Worm (Caenorhabditis elegans): Measurements from ENCODE around the gene mrps-24.
A peak's percentile ranks its signal among the peaks of the same experiment; 100 is the strongest.

mrps-24 gene

DNA sequence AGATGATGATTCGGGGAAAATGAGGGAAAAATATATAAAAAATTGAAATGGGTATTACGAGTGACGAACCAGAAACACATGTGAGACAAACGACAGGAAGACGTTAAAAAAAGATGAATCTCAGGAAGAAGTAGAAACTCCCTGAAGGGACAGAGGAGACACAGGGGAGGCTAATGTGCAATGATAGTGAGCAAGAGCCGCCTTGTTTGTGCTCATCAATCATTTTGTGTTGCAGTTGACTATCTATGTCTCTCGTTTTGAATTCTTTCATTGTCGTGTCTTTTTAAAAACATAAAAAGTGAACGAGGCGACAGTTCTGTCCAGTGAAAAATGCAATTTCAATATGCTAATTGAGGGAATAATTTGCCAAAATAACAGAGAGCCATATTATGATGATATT lies 15.1 kb downstream of the mrps-24 start:
- TF ChIP-seq mes-2 (tag; optimal IDR thresholded peaks at IDR 0.05; ENCODE audit: poor library complexity, severe bottlenecking), result no peak
- TF ChIP-seq Y5F2A.4 (GFP tag; optimal IDR thresholded peaks at IDR 0.05), result no peak
- peak; percentile 69 for TF ChIP-seq aha-1 (tag)
- TF ChIP-seq nhr-25 (tag; optimal IDR thresholded peaks at IDR 0.05; ENCODE audit: borderline replicate concordance, insufficient read depth), result no peak
- no peak for TF ChIP-seq lim-7 (GFP tag; IDR thresholded peaks at IDR 0.05)
- no peak for TF ChIP-seq zip-2 (tag; optimal IDR thresholded peaks at IDR 0.05)
- no peak for TF ChIP-seq skn-1 (tag; optimal IDR thresholded peaks at IDR 0.05)
- no peak for TF ChIP-seq dpl-1 (GFP tag; optimal IDR thresholded peaks at IDR 0.05)
- TF ChIP-seq F37D6.2 (tag; optimal IDR thresholded peaks at IDR 0.05), result no peak
- no peak for TF ChIP-seq ceh-20 (GFP tag; IDR thresholded peaks at IDR 0.05)
- no peak for TF ChIP-seq nhr-41 (GFP tag; IDR thresholded peaks at IDR 0.05)
- TF ChIP-seq unc-62 (GFP tag; optimal IDR thresholded peaks at IDR 0.05 in 1 of 2), result peak in 1 of 2 experiments; percentile 14
- no peak for TF ChIP-seq unc-62 (tag; optimal IDR thresholded peaks at IDR 0.05)

DNA sequence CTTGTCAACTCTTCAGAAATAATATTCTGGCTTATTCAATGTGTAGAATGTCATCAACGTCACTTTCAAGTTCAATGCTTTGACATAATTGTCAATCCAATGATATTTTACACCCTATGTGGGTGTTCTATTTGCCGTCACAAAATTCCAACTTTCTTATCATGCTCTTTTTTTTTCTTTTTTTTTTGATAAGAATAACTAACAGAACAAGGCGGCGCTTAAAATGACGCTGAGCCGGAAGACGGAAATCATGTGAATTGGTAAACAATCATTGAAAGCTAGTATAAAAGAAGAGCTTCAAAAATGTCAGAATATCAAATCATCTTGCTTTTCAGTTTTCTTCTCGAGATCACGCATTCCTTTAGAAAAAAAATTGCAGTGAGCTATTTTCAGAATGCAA lies 16.5 kb downstream of the mrps-24 start, which contains the start of gene C50F7.5:
Gene C50F7.5, plus strand, starts transcription at position 395 of the 400 bp plus-strand sequence.
- no peak for TF ChIP-seq zip-11 (GFP tag; IDR thresholded peaks at IDR 0.05)
- TF ChIP-seq ceh-82 (tag; optimal IDR thresholded peaks at IDR 0.05), result no peak
- TF ChIP-seq mdl-1 (tag; optimal IDR thresholded peaks at IDR 0.05), result no peak
- TF ChIP-seq egl-27 (tag; optimal IDR thresholded peaks at IDR 0.05), result no peak
- no peak for TF ChIP-seq lin-29 (GFP tag; IDR thresholded peaks at IDR 0.05)
- TF ChIP-seq dmd-8 (GFP tag; IDR thresholded peaks at IDR 0.05), result no peak
- peak; percentile 40 for TF ChIP-seq dve-1 (tag; optimal IDR thresholded peaks at IDR 0.05; ENCODE audit: insufficient read depth)
- no peak for TF ChIP-seq nhr-11 (tag; optimal IDR thresholded peaks at IDR 0.05)
- no peak for TF ChIP-seq ctbp-1 (GFP tag; IDR thresholded peaks at IDR 0.05)
- TF ChIP-seq nhr-25 (tag; optimal IDR thresholded peaks at IDR 0.05; ENCODE audit: borderline replicate concordance, insufficient read depth), result no peak
- TF ChIP-seq fkh-10 (GFP tag; optimal IDR thresholded peaks at IDR 0.05), result no peak
- no peak for TF ChIP-seq unc-39 (tag; optimal IDR thresholded peaks at IDR 0.05)
- no peak for TF ChIP-seq nhr-48 (tag; optimal IDR thresholded peaks at IDR 0.05)
- peak; percentile 68 for TF ChIP-seq pqm-1 (tag; optimal IDR thresholded peaks at IDR 0.05)
- TF ChIP-seq D1046.2 (GFP tag; IDR thresholded peaks at IDR 0.05), result no peak

DNA sequence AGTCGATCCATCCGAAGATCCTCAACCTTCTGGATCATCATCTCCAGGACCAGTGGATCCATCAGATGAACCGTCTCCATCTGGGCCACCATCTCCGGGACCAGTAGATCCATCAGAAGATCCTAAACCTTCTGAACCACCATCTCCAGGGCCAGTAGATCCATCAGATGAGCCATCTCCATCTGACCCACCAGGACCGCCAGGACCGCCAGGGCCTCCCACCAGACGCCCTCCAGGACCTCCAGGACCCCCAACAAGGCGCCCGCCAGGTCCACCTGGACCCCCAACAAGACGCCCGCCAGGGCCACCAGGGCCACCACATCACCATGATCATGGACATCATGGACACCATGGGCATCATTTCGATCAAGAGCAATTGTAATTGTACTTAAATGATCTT lies 17.4 kb downstream of the mrps-24 start:
- TF ChIP-seq saeg-2 (GFP tag; IDR thresholded peaks at IDR 0.05) (0 out of 2 replicates have a peak, but pooled peaks have one; percentile 22), nhr-102 (tag; optimal IDR thresholded peaks at IDR 0.05) (no peak), Y48G9A.11 (GFP tag; IDR thresholded peaks at IDR 0.05) (0 out of 2 replicates have a peak, but pooled peaks have one; percentile 21), dmd-9 (GFP tag; IDR thresholded peaks at IDR 0.05) (no peak), aha-1 (tag) (peak; percentile 87), set-16 (GFP tag; IDR thresholded peaks at IDR 0.05) (peak; percentile 95)

DNA sequence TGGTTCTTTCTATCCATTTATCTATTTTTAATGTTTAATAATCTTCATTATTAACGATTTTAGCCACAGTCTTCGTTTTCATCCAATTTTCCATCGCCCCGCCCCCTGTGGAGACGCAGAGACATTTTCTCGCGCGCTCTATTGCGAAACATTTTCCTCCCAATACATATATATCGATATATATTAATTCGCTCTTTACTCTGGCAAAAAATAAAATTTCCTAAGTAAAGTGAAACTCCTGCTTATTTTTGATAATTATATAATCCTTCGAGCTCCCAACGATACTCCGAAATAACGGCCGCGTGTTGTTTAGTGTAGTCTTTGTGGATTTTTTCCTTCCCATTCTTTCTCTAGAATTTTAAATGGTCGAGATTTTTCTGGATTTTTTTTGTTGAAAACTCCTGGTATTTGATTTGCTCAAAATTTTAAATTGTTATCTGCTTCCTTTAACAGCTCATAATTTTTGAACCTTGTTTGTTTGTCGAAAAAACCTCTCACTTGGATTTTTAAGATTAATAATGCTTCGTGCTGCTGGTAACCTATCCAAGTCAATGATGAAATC lies 18.6 kb downstream of the mrps-24 start, which contains the start of gene sucg-1:
Gene sucg-1, plus strand, starts transcription at position 512 of the 562 bp plus-strand sequence.
- peak; percentile 82 for TF ChIP-seq T20F7.1 (GFP tag; optimal IDR thresholded peaks at IDR 0.05)
- no peak for TF ChIP-seq nhr-10 (tag; optimal IDR thresholded peaks at IDR 0.05)

DNA sequence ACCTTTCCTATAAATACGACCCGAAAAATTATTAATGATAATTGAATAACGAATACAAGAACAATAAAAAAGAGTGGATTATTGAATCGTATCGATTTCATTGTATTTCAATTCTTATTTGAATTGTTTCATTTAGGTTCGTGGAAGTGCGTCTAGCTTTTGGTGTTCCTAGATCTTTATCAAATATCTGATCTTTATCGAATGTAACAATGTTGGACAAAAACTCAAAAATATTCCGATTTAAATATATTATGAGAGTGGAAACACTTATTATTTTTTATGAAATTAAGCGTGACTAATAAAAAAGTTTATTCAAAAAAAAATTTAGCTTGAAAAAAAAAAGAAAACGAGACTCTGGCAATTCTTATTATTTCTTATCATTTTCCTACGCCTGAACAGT lies 22.1 kb downstream of the mrps-24 start, which contains the start of the genes C50F7.9 and C50F7.3:
Gene C50F7.9, minus strand, starts transcription at position 101 of the 400 bp plus-strand sequence.
Gene C50F7.3, plus strand, starts transcription at position 370 of the 400 bp plus-strand sequence.
- TF ChIP-seq nhr-25 (tag; optimal IDR thresholded peaks at IDR 0.05; ENCODE audit: borderline replicate concordance, insufficient read depth) (no peak), zfp-2 (tag; optimal IDR thresholded peaks at IDR 0.05) (no peak), daf-19 (GFP tag; conservative IDR thresholded peaks at IDR 0.05) (no peak), hif-1 (tag; optimal IDR thresholded peaks at IDR 0.05) (no peak), mes-2 (tag; optimal IDR thresholded peaks at IDR 0.05; ENCODE audit: poor library complexity, severe bottlenecking) (no peak), F44E2.7 (GFP tag; IDR thresholded peaks at IDR 0.05) (no peak), ztf-11 (tag; optimal IDR thresholded peaks at IDR 0.05) (no peak), dmd-6 (GFP tag; IDR thresholded peaks at IDR 0.05) (no peak)

Measured in whole organism, L4 larva.